Worm (Caenorhabditis elegans) whole organism, early embryonic: ENCODE results near the gene T24D5.2.

Experiments
- B0310.2 ChIP-seq: sonication (generic microtip); optimal IDR thresholded peaks from 2 replicates; lab custom pipeline; 2016; ENCODE audit warnings: mild to moderate bottlenecking, missing genetic modification characterization, missing compliant biosample characterization
- aly-1 ChIP-seq: sonication (generic microtip); optimal IDR thresholded peaks from 2 replicates; lab custom pipeline; 2016; ENCODE audit warnings: missing genetic modification characterization, missing compliant biosample characterization
- ama-1 ChIP-seq: fragments of 150-350 bp; optimal IDR thresholded peaks from 2 replicates; lab custom pipeline; 2014
- ceh-13 ChIP-seq: fragments of 200-800 bp; sonication (Bioruptor generic); optimal IDR thresholded peaks from 2 replicates; lab custom pipeline; 2018; ENCODE audit warnings: mild to moderate bottlenecking, missing genetic modification characterization, missing compliant biosample characterization
- hmbx-1 ChIP-seq: sonication (generic microtip); optimal IDR thresholded peaks from 2 replicates; lab custom pipeline; 2016; ENCODE audit warnings: mild to moderate bottlenecking, missing genetic modification characterization, missing compliant biosample characterization
- pes-1 ChIP-seq: fragments of 200-800 bp; sonication (Bioruptor generic); IDR thresholded peaks from 2 replicates; pipeline ENCODE4 v1.3.6; 2022; ENCODE audit warnings: missing genetic modification reagents, missing genetic modification characterization, missing compliant biosample characterization
- scrt-1 ChIP-seq: fragments of 200-800 bp; sonication (Bioruptor generic); IDR thresholded peaks from 2 replicates; pipeline ENCODE4 v1.3.6; 2022; ENCODE audit warnings: missing genetic modification characterization, missing compliant biosample characterization
- tbx-11 ChIP-seq: fragments of 200-800 bp; sonication (Bioruptor generic); IDR thresholded peaks from 2 replicates; pipeline ENCODE4 v1.3.6; 2022; ENCODE audit warnings: missing genetic modification characterization, missing compliant biosample characterization
- tbx-37 ChIP-seq: fragments of 200-800 bp; sonication (Bioruptor generic); conservative IDR thresholded peaks from 2 replicates; pipeline ENCODE4 v1.3.6; 2022; ENCODE audit warnings: missing genetic modification reagents, missing genetic modification characterization, missing compliant biosample characterization
- tra-4 ChIP-seq: sonication (generic microtip); optimal IDR thresholded peaks from 2 replicates; lab custom pipeline; 2017; ENCODE audit warnings: missing genetic modification characterization, missing compliant biosample characterization

DNA sequence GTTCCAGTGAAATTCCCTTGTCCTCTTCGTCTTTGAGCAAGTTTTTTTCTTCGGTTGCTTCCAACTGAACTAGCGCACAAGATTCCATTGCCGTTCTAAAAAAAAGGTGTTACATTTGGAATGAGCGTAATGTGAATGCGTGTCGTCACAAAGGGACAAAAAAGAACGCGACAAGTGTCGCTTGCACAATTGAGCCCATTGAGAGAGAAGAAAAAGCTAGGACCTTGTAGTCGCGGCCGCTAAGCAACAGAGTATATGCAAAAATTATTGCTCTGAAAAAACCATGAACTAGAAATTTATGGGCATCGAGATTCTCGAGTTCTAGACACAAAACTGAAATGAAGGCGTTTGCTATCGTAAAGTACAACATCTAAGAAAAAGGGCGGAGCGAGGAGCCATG, at the start of gene T24D5.2:
- TF ChIP-seq aly-1 (tag; lab: Kevin White, UChicago) (no peak), tbx-37 (GFP tag; lab: Robert Waterston, UW) (no peak), pes-1 (GFP tag; lab: Robert Waterston, UW) (no peak), ama-1 (lab: Kevin White, UChicago) (no peak), hmbx-1 (no peak), B0310.2 (no peak), scrt-1 (GFP tag; lab: Robert Waterston, UW) (no peak), tbx-11 (GFP tag; lab: Robert Waterston, UW) (no peak), tra-4 (no peak), ceh-13 (GFP tag; lab: Kevin White, UChicago) (no peak)
